Fruit fly (Drosophila melanogaster) whole organism, embryonic: ENCODE data around the gene Cdc16.
A peak's percentile ranks its signal among the peaks of the same experiment; 100 is the strongest.

ENCODE experiments used
- B-H1 ChIP-seq: fragments of 200-800 bp; sonication (Bioruptor generic); IDR thresholded peaks from 3 replicates; pipeline ENCODE4 v1.3.6; 2022; ENCODE audit warnings: missing biosample characterization, missing genetic modification characterization
- CG10959 ChIP-seq: fragments of 200-800 bp; sonication (Bioruptor generic); IDR thresholded peaks from 2 replicates; pipeline ENCODE4 v1.3.6; 2022; ENCODE audit warnings: missing biosample characterization, missing genetic modification characterization
- CG11560 ChIP-seq: fragments of 200-800 bp; sonication (Bioruptor generic); IDR thresholded peaks from 3 replicates; pipeline ENCODE4 v1.3.6; 2022; ENCODE audit warnings: missing biosample characterization, missing genetic modification characterization
- CG12219 ChIP-seq: fragments of 200-800 bp; sonication (Bioruptor generic); optimal IDR thresholded peaks from 3 replicates; lab custom pipeline; 2018; ENCODE audit warnings: missing biosample characterization, mild to moderate bottlenecking, missing genetic modification characterization
- CG13287 ChIP-seq: fragments of 200-800 bp; sonication (Bioruptor generic); IDR thresholded peaks from 2 replicates; pipeline ENCODE4 v1.3.6; 2022; ENCODE audit warnings: missing biosample characterization, missing genetic modification characterization; ENCODE audit not compliant: partially characterized antibody
- CG17829 ChIP-seq: fragments of 200-800 bp; optimal IDR thresholded peaks from 2 replicates; lab custom pipeline; 2019; ENCODE audit warnings: missing biosample characterization, mild to moderate bottlenecking, missing genetic modification characterization, moderate library complexity
- CG18599 ChIP-seq: fragments of 200-800 bp; sonication (Bioruptor generic); optimal IDR thresholded peaks from 3 replicates; lab custom pipeline; 2017; ENCODE audit warnings: missing biosample characterization, missing genetic modification characterization, mild to moderate bottlenecking, moderate library complexity, missing genetic modification reagents
- CG30403 ChIP-seq: fragments of 200-800 bp; sonication (Bioruptor generic); optimal IDR thresholded peaks from 3 replicates; lab custom pipeline; 2016; ENCODE audit warnings: missing biosample characterization, missing genetic modification characterization
- CG31441 ChIP-seq: fragments of 200-800 bp; sonication (Bioruptor generic); IDR thresholded peaks from 2 replicates; pipeline ENCODE4 v1.3.6; 2022; ENCODE audit warnings: missing biosample characterization, missing genetic modification characterization
- CG4328 ChIP-seq: fragments of 200-800 bp; sonication (Bioruptor generic); optimal IDR thresholded peaks from 3 replicates; lab custom pipeline; 2017; ENCODE audit warnings: missing biosample characterization, missing genetic modification reagents, missing genetic modification characterization
- CG4404 ChIP-seq: fragments of 200-800 bp; sonication (Bioruptor generic); IDR thresholded peaks from 2 replicates; pipeline ENCODE4 v1.3.6; 2022; ENCODE audit warnings: missing biosample characterization, missing genetic modification characterization
- CG6683 ChIP-seq: fragments of 200-800 bp; sonication (Bioruptor generic); optimal IDR thresholded peaks from 2 replicates; lab custom pipeline; 2017; ENCODE audit warnings: missing biosample characterization, mild to moderate bottlenecking, missing genetic modification characterization, missing genetic modification reagents
- CG6689 ChIP-seq: fragments of 200-800 bp; sonication (Bioruptor generic); IDR thresholded peaks from 2 replicates; pipeline ENCODE4 v1.3.6; 2022; ENCODE audit warnings: missing biosample characterization, missing genetic modification characterization
- CG7357 ChIP-seq: fragments of 200-800 bp; sonication (Bioruptor generic); IDR thresholded peaks from 3 replicates; pipeline ENCODE4 v1.3.6; 2022; ENCODE audit warnings: missing biosample characterization, missing genetic modification characterization
- CG7372 ChIP-seq: fragments of 200-800 bp; sonication (Bioruptor generic); IDR thresholded peaks from 2 replicates; pipeline ENCODE4 v1.3.6; 2022; ENCODE audit warnings: missing biosample characterization, missing genetic modification characterization
- CG9437 ChIP-seq: fragments of 200-800 bp; sonication (Bioruptor generic); optimal IDR thresholded peaks from 2 replicates; lab custom pipeline; 2018; ENCODE audit warnings: missing biosample characterization, mild to moderate bottlenecking, missing genetic modification characterization
- CTCF ChIP-seq: fragments of 200-800 bp; sonication (Bioruptor generic); optimal IDR thresholded peaks from 2 replicates; lab custom pipeline; 2017; ENCODE audit warnings: missing biosample characterization, mild to moderate bottlenecking, missing genetic modification characterization, moderate library complexity
- Dbx ChIP-seq: fragments of 200-800 bp; sonication (Bioruptor generic); IDR thresholded peaks from 3 replicates; pipeline ENCODE4 v1.3.6; 2022; ENCODE audit warnings: missing biosample characterization, missing genetic modification characterization
- Deaf1 ChIP-seq: fragments of 200-800 bp; optimal IDR thresholded peaks from 3 replicates; lab custom pipeline; 2019; ENCODE audit warnings: missing biosample characterization, mild to moderate bottlenecking, missing genetic modification characterization, moderate library complexity
- Dp ChIP-seq: fragments of 200-800 bp; sonication (Bioruptor generic); optimal IDR thresholded peaks from 2 replicates; lab custom pipeline; 2018; ENCODE audit warnings: missing biosample characterization, mild to moderate bottlenecking, missing genetic modification characterization, moderate library complexity
- Fer1 ChIP-seq: fragments of 200-800 bp; sonication (Bioruptor generic); optimal IDR thresholded peaks from 2 replicates; lab custom pipeline; 2017; ENCODE audit warnings: missing biosample characterization, mild to moderate bottlenecking, missing genetic modification characterization
- HmgD ChIP-seq: fragments of 200-800 bp; sonication (Bioruptor generic); optimal IDR thresholded peaks from 3 replicates; lab custom pipeline; 2016; ENCODE audit warnings: missing biosample characterization, missing genetic modification characterization
- HmgZ ChIP-seq: fragments of 200-800 bp; sonication (Bioruptor generic); optimal IDR thresholded peaks from 2 replicates; lab custom pipeline; 2018; ENCODE audit warnings: missing biosample characterization, mild to moderate bottlenecking, missing genetic modification characterization
- Mrtf ChIP-seq: fragments of 200-800 bp; sonication (Bioruptor generic); IDR thresholded peaks from 3 replicates; pipeline ENCODE4 v1.3.6; 2022; ENCODE audit warnings: missing biosample characterization, missing genetic modification characterization
- Myb ChIP-seq: fragments of 200-800 bp; sonication (Bioruptor generic); optimal IDR thresholded peaks from 2 replicates; lab custom pipeline; 2016; ENCODE audit warnings: missing biosample characterization, missing genetic modification characterization
- Optix ChIP-seq: fragments of 200-800 bp; sonication (Bioruptor generic); IDR thresholded peaks from 3 replicates; pipeline ENCODE4 v1.3.6; 2022; ENCODE audit warnings: missing biosample characterization, missing genetic modification characterization
- Scr ChIP-seq: fragments of 200-800 bp; sonication (Bioruptor generic); IDR thresholded peaks from 2 replicates; pipeline ENCODE4 v1.3.6; 2022; ENCODE audit warnings: missing biosample characterization, missing genetic modification characterization; ENCODE audit not compliant: partially characterized antibody
- Sox102F ChIP-seq: fragments of 200-800 bp; sonication (Bioruptor generic); optimal IDR thresholded peaks from 2 replicates; lab custom pipeline; 2018; ENCODE audit warnings: missing biosample characterization, mild to moderate bottlenecking, missing genetic modification characterization, moderate library complexity
- Spps ChIP-seq: fragments of 200-800 bp; sonication (Bioruptor generic); optimal IDR thresholded peaks from 2 replicates; lab custom pipeline; 2018; ENCODE audit warnings: missing biosample characterization, mild to moderate bottlenecking, missing genetic modification characterization
- Stat92E ChIP-seq, 3 experiments: fragments of >200 bp in 2 of 3; fragments of 200-800 bp in 1 of 3; sonication (Bioruptor generic) in 1 of 3; optimal IDR thresholded peaks; 2 replicates each; lab custom pipeline; 2017 to 2019; ENCODE audit warnings: missing biosample characterization in 3 of 3, missing genetic modification characterization in 3 of 3, mild to moderate bottlenecking in 1 of 3, moderate library complexity in 1 of 3
- Taf1 ChIP-seq: fragments of 200-800 bp; sonication (Bioruptor generic); IDR thresholded peaks from 2 replicates; pipeline ENCODE4 v1.3.6; 2022; ENCODE audit warnings: missing biosample characterization, missing genetic modification characterization
- Vsx1 ChIP-seq: fragments of 200-800 bp; sonication (Bioruptor generic); optimal IDR thresholded peaks from 2 replicates; lab custom pipeline; 2017; ENCODE audit warnings: missing biosample characterization, mild to moderate bottlenecking, missing genetic modification characterization, missing genetic modification reagents
- Xbp1 ChIP-seq: fragments of 200-800 bp; sonication (Bioruptor generic); optimal IDR thresholded peaks from 3 replicates; lab custom pipeline; 2016; ENCODE audit warnings: missing biosample characterization, mild to moderate bottlenecking, missing genetic modification characterization
- Xrp1 ChIP-seq: fragments of 200-800 bp; sonication (Bioruptor generic); IDR thresholded peaks from 2 replicates; pipeline ENCODE4 v1.3.6; 2022; ENCODE audit warnings: missing biosample characterization, missing genetic modification characterization
- amos ChIP-seq: fragments of 200-800 bp; sonication (Bioruptor generic); IDR thresholded peaks from 2 replicates; pipeline ENCODE4 v1.3.6; 2022; ENCODE audit warnings: missing biosample characterization, missing genetic modification characterization; ENCODE audit not compliant: partially characterized antibody
- ase ChIP-seq: fragments of 200-800 bp; sonication (Bioruptor generic); IDR thresholded peaks from 3 replicates; pipeline ENCODE4 v1.3.6; 2022; ENCODE audit warnings: missing biosample characterization, missing genetic modification characterization
- dan ChIP-seq: fragments of 200-800 bp; sonication (Bioruptor generic); IDR thresholded peaks from 2 replicates; pipeline ENCODE4 v1.3.6; 2022; ENCODE audit warnings: missing biosample characterization, missing genetic modification characterization
- fd96Cb ChIP-seq: fragments of 200-800 bp; sonication (Bioruptor generic); optimal IDR thresholded peaks from 2 replicates; lab custom pipeline; 2018; ENCODE audit warnings: missing biosample characterization, mild to moderate bottlenecking, missing genetic modification characterization, moderate library complexity
- ind ChIP-seq: fragments of 200-800 bp; sonication (Bioruptor generic); optimal IDR thresholded peaks from 3 replicates; lab custom pipeline; 2016; ENCODE audit warnings: missing biosample characterization, missing genetic modification characterization
- jing ChIP-seq: fragments of 200-800 bp; sonication (Bioruptor generic); optimal IDR thresholded peaks from 2 replicates; lab custom pipeline; 2018; ENCODE audit warnings: missing biosample characterization, mild to moderate bottlenecking, missing genetic modification characterization
- kah ChIP-seq: fragments of 200-800 bp; sonication (Bioruptor generic); optimal IDR thresholded peaks from 2 replicates; lab custom pipeline; 2018; ENCODE audit warnings: missing biosample characterization, mild to moderate bottlenecking, missing genetic modification characterization
- nerfin-1 ChIP-seq: fragments of 200-800 bp; sonication (Bioruptor generic); optimal IDR thresholded peaks from 3 replicates; lab custom pipeline; 2019; ENCODE audit warnings: missing biosample characterization, mild to moderate bottlenecking, missing genetic modification characterization, moderate library complexity
- oc ChIP-seq: fragments of 200-800 bp; sonication (Bioruptor generic); optimal IDR thresholded peaks from 2 replicates; lab custom pipeline; 2018; ENCODE audit warnings: missing biosample characterization, mild to moderate bottlenecking, missing genetic modification characterization, moderate library complexity
- otp ChIP-seq: fragments of 200-800 bp; sonication (Bioruptor generic); IDR thresholded peaks from 3 replicates; pipeline ENCODE4, ENCODE4 v1.3.6; 2022; ENCODE audit warnings: missing biosample characterization, missing genetic modification characterization
- pfk ChIP-seq: fragments of 200-800 bp; sonication (Bioruptor generic); optimal IDR thresholded peaks from 2 replicates; lab custom pipeline; 2018; ENCODE audit warnings: missing biosample characterization, mild to moderate bottlenecking, missing genetic modification characterization, moderate library complexity
- row ChIP-seq: fragments of 200-800 bp; sonication (Bioruptor generic); IDR thresholded peaks from 3 replicates; pipeline ENCODE4 v1.3.6; 2022; ENCODE audit warnings: missing biosample characterization, missing genetic modification characterization
- scrt ChIP-seq: fragments of 200-800 bp; sonication (Bioruptor generic); optimal IDR thresholded peaks from 2 replicates; lab custom pipeline; 2018; ENCODE audit warnings: missing biosample characterization, mild to moderate bottlenecking, missing genetic modification characterization, moderate library complexity
- sna ChIP-seq: fragments of 200-800 bp; sonication (Bioruptor generic); IDR thresholded peaks from 2 replicates; pipeline ENCODE4 v1.3.6; 2022; ENCODE audit warnings: missing biosample characterization, missing genetic modification characterization; ENCODE audit not compliant: partially characterized antibody
- sug ChIP-seq: fragments of 200-800 bp; optimal IDR thresholded peaks from 2 replicates; lab custom pipeline; 2019; ENCODE audit warnings: missing biosample characterization, mild to moderate bottlenecking, missing genetic modification characterization, moderate library complexity
- tgo ChIP-seq: fragments of 200-800 bp; sonication (Bioruptor generic); IDR thresholded peaks from 3 replicates; pipeline ENCODE4 v1.3.6; 2022; ENCODE audit warnings: missing biosample characterization, missing genetic modification characterization
- ttk ChIP-seq: fragments of 200-800 bp; sonication (Bioruptor generic); IDR thresholded peaks from 2 replicates; pipeline ENCODE4 v2.1.2; 2022; ENCODE audit warnings: missing biosample characterization, missing genetic modification characterization

Cdc16 gene

dm6 chr3R:23331280-23331679, 50.3 kb downstream of the Cdc16 start (continued):
- TF ChIP-seq Xbp1 (GFP tag; lab: Kevin White, UChicago) = peak; percentile 68
- no peak for TF ChIP-seq dan
- TF ChIP-seq CG12219 (GFP tag; lab: Kevin White, UChicago) = peak; percentile 63
- no peak for TF ChIP-seq oc (tag; lab: Kevin White, UChicago)
- peak; percentile 12; the same call in 1 of the 2 replicates for TF ChIP-seq CG6689 (GFP tag; lab: Robert Waterston, UW)
- TF ChIP-seq Optix (GFP tag; lab: Robert Waterston, UW) = no peak
- TF ChIP-seq HmgZ (tag; lab: Kevin White, UChicago) = peak; percentile 59
- no peak for TF ChIP-seq CG18599 (GFP tag; lab: Kevin White, UChicago)
- TF ChIP-seq Deaf1 (tag; lab: Kevin White, UChicago) = peak; percentile 14
- TF ChIP-seq fd96Cb (tag; lab: Kevin White, UChicago) = peak; percentile 35
- TF ChIP-seq Sox102F (GFP tag; lab: Kevin White, UChicago) = peak; percentile 67
- TF ChIP-seq CG9437 (GFP tag; lab: Kevin White, UChicago) = peak; percentile 45
- no peak for TF ChIP-seq Dp
- peak; percentile 98 for TF ChIP-seq CTCF (GFP tag; lab: Kevin White, UChicago)
- TF ChIP-seq Spps (tag; lab: Kevin White, UChicago) = peak; percentile 16
- TF ChIP-seq otp (GFP tag; lab: Robert Waterston, UW) = peak; percentile 47; the same call in 1 of the 3 replicates
- peak; percentile 48 for TF ChIP-seq CG4328 (GFP tag; lab: Kevin White, UChicago)
- peak; percentile 60 for TF ChIP-seq nerfin-1 (tag; lab: Kevin White, UChicago)
- peak; percentile 72 for TF ChIP-seq CG31441 (GFP tag; lab: Robert Waterston, UW)
- TF ChIP-seq HmgD (GFP tag; lab: Kevin White, UChicago) = no peak
- peak; percentile 13 for TF ChIP-seq sug (tag; lab: Kevin White, UChicago)
- 0 out of 3 replicates have a peak, but pooled peaks have one; percentile 13 for TF ChIP-seq tgo (GFP tag; lab: Robert Waterston, UW)
- peak; percentile 72 for TF ChIP-seq Fer1
- TF ChIP-seq CG11560 (tag; lab: Robert Waterston, UW) = no peak
- peak; percentile 45; the same call in 1 of the 3 replicates for TF ChIP-seq ase (GFP tag; lab: Robert Waterston, UW)
- TF ChIP-seq ind (GFP tag; lab: Kevin White, UChicago) = peak; percentile 39
- peak; percentile 7 for TF ChIP-seq CG6683
- TF ChIP-seq Dbx (GFP tag; lab: Robert Waterston, UW) = no peak
- TF ChIP-seq ttk (GFP tag; lab: Robert Waterston, UW) = 0 out of 2 replicates have a peak, but pooled peaks have one; percentile 19
- TF ChIP-seq CG10959 (GFP tag; lab: Robert Waterston, UW) = peak; percentile 21; the same call in 1 of the 2 replicates
- TF ChIP-seq CG7357 (GFP tag; lab: Robert Waterston, UW) = no peak
- TF ChIP-seq Mrtf (GFP tag; lab: Robert Waterston, UW) = no peak
- peak; percentile 18 for TF ChIP-seq scrt (GFP tag; lab: Kevin White, UChicago)
- TF ChIP-seq CG4404 = no peak
- TF ChIP-seq pfk (GFP tag; lab: Kevin White, UChicago) = peak; percentile 20
- TF ChIP-seq B-H1 (GFP tag; lab: Robert Waterston, UW) = no peak; the same call in 2 of the 3 replicates
- no peak for TF ChIP-seq row (GFP tag; lab: Robert Waterston, UW)
- TF ChIP-seq amos (GFP tag; lab: Robert Waterston, UW) = peak; percentile 52; the same call in 1 of the 2 replicates
- TF ChIP-seq Taf1 (GFP tag; lab: Robert Waterston, UW) = no peak
- TF ChIP-seq CG13287 (GFP tag; lab: Robert Waterston, UW) = no peak; the same call in 1 of the 2 replicates
- no peak; the same call in 1 of the 2 replicates for TF ChIP-seq CG7372 (GFP tag; lab: Robert Waterston, UW)
- peak; percentile 77 for TF ChIP-seq Vsx1 (GFP tag; lab: Kevin White, UChicago)
- no peak for TF ChIP-seq Myb (GFP tag; lab: Kevin White, UChicago)
- peak; percentile 67 for TF ChIP-seq CG17829 (tag; lab: Kevin White, UChicago)
- no peak for TF ChIP-seq Stat92E (GFP tag; optimal IDR thresholded peaks at IDR 0.05; lab: Kevin White, UChicago)
- peak; percentile 68 for TF ChIP-seq kah (GFP tag; lab: Kevin White, UChicago)
- TF ChIP-seq jing (GFP tag; lab: Kevin White, UChicago) = peak; percentile 33
- peak; percentile 1 for TF ChIP-seq CG30403 (GFP tag; lab: Kevin White, UChicago)
- peak; percentile 75 for TF ChIP-seq Xrp1
- no peak for TF ChIP-seq sna (GFP tag; lab: Robert Waterston, UW)
- no peak for TF ChIP-seq Scr
